Fruit fly (Drosophila melanogaster) whole organism, embryonic: ENCODE results near the gene Nse4.

Experiments used
- Ada2b ChIP-seq: fragments of 200-800 bp; sonication (Bioruptor generic); IDR thresholded peaks from 2 replicates; pipeline ENCODE4 v1.3.6; 2022; ENCODE audit warnings: missing biosample characterization, missing genetic modification characterization
- Atf3 ChIP-seq: fragments of 200-800 bp; sonication (Bioruptor generic); optimal IDR thresholded peaks from 3 replicates; lab custom pipeline; 2016; ENCODE audit warnings: missing biosample characterization, missing genetic modification characterization
- CG11696 ChIP-seq: fragments of 200-800 bp; sonication (Bioruptor generic); IDR thresholded peaks from 2 replicates; pipeline ENCODE4 v1.3.6; 2022; ENCODE audit warnings: missing biosample characterization, missing genetic modification characterization
- CG12942 ChIP-seq: fragments of 200-800 bp; sonication (Bioruptor generic); optimal IDR thresholded peaks from 3 replicates; lab custom pipeline; 2016; ENCODE audit warnings: missing biosample characterization, missing genetic modification characterization
- CG14667 ChIP-seq: fragments of 200-800 bp; sonication (Bioruptor generic); IDR thresholded peaks from 2 replicates; pipeline ENCODE4 v1.3.6; 2022; ENCODE audit warnings: missing biosample characterization, missing genetic modification characterization
- CG1603 ChIP-seq: fragments of 200-800 bp; sonication (Bioruptor generic); optimal IDR thresholded peaks from 2 replicates; lab custom pipeline; 2019; ENCODE audit warnings: missing biosample characterization, mild to moderate bottlenecking, missing genetic modification characterization, moderate library complexity
- CG17361 ChIP-seq: fragments of 200-800 bp; sonication (Bioruptor generic); IDR thresholded peaks from 3 replicates; pipeline ENCODE4 v1.3.6; 2022; ENCODE audit warnings: missing biosample characterization, missing genetic modification characterization
- CG17385 ChIP-seq: fragments of 200-800 bp; sonication (Bioruptor generic); optimal IDR thresholded peaks from 3 replicates; lab custom pipeline; 2018; ENCODE audit warnings: missing biosample characterization, mild to moderate bottlenecking, missing genetic modification characterization
- CG18599 ChIP-seq: fragments of 200-800 bp; sonication (Bioruptor generic); optimal IDR thresholded peaks from 3 replicates; lab custom pipeline; 2017; ENCODE audit warnings: missing biosample characterization, missing genetic modification characterization, mild to moderate bottlenecking, moderate library complexity, missing genetic modification reagents
- CG2712 ChIP-seq: fragments of 200-800 bp; optimal IDR thresholded peaks from 3 replicates; lab custom pipeline; 2019; ENCODE audit warnings: missing biosample characterization, mild to moderate bottlenecking, missing genetic modification characterization, moderate library complexity
- CG2875 ChIP-seq: fragments of 200-800 bp; sonication (Bioruptor generic); optimal IDR thresholded peaks from 2 replicates; lab custom pipeline; 2017; ENCODE audit warnings: missing biosample characterization, mild to moderate bottlenecking, missing genetic modification characterization, missing genetic modification reagents
- CG31224 ChIP-seq: fragments of 200-800 bp; sonication (Bioruptor generic); IDR thresholded peaks from 2 replicates; pipeline ENCODE4 v1.3.6; 2022; ENCODE audit warnings: missing biosample characterization, missing genetic modification characterization
- CG3163 ChIP-seq: fragments of 200-800 bp; sonication (Bioruptor generic); optimal IDR thresholded peaks from 3 replicates; lab custom pipeline; 2016; ENCODE audit warnings: missing biosample characterization, missing genetic modification characterization
- CG3281 ChIP-seq: fragments of 200-800 bp; sonication (Bioruptor generic); optimal IDR thresholded peaks from 3 replicates; lab custom pipeline; 2017; ENCODE audit warnings: missing biosample characterization, mild to moderate bottlenecking, missing genetic modification characterization
- CG3847 ChIP-seq: fragments of 200-800 bp; sonication (Bioruptor generic); IDR thresholded peaks from 2 replicates; pipeline ENCODE4 v1.3.6; 2022; ENCODE audit warnings: missing biosample characterization, missing genetic modification characterization
- CG42726 ChIP-seq: fragments of 200-800 bp; sonication (Bioruptor generic); IDR thresholded peaks from 2 replicates; pipeline ENCODE4 v1.3.6; 2022; ENCODE audit warnings: missing biosample characterization, missing genetic modification characterization; ENCODE audit not compliant: partially characterized antibody
- CG6654 ChIP-seq: fragments of 200-800 bp; sonication (Bioruptor generic); optimal IDR thresholded peaks from 2 replicates; lab custom pipeline; 2017; ENCODE audit warnings: missing biosample characterization, mild to moderate bottlenecking, missing genetic modification characterization
- CG6683 ChIP-seq: fragments of 200-800 bp; sonication (Bioruptor generic); optimal IDR thresholded peaks from 2 replicates; lab custom pipeline; 2017; ENCODE audit warnings: missing biosample characterization, mild to moderate bottlenecking, missing genetic modification characterization, missing genetic modification reagents
- CG7357 ChIP-seq: fragments of 200-800 bp; sonication (Bioruptor generic); IDR thresholded peaks from 3 replicates; pipeline ENCODE4 v1.3.6; 2022; ENCODE audit warnings: missing biosample characterization, missing genetic modification characterization
- CG7839 ChIP-seq: fragments of 200-800 bp; sonication (Bioruptor generic); optimal IDR thresholded peaks from 3 replicates; lab custom pipeline; 2018; ENCODE audit warnings: missing biosample characterization, mild to moderate bottlenecking, missing genetic modification characterization, moderate library complexity
- CG7928 ChIP-seq: fragments of 200-800 bp; sonication (Bioruptor generic); optimal IDR thresholded peaks from 2 replicates; lab custom pipeline; 2017; ENCODE audit warnings: missing biosample characterization, mild to moderate bottlenecking, missing genetic modification characterization
- CG8765 ChIP-seq: fragments of 200-800 bp; sonication (Bioruptor generic); IDR thresholded peaks from 2 replicates; pipeline ENCODE4 v1.3.6; 2022; ENCODE audit warnings: missing biosample characterization, missing genetic modification characterization
- CrebB ChIP-seq: fragments of 200-800 bp; sonication (Bioruptor generic); optimal IDR thresholded peaks from 3 replicates; lab custom pipeline; 2018; ENCODE audit warnings: missing biosample characterization, mild to moderate bottlenecking, missing genetic modification characterization
- D19A ChIP-seq: fragments of 200-800 bp; optimal IDR thresholded peaks from 3 replicates; lab custom pipeline; 2019; ENCODE audit warnings: missing biosample characterization, mild to moderate bottlenecking, missing genetic modification characterization, moderate library complexity
- GATAe ChIP-seq: fragments of 200-800 bp; sonication (Bioruptor generic); conservative IDR thresholded peaks from 2 replicates; pipeline ENCODE4 v1.3.6; 2022; ENCODE audit warnings: missing biosample characterization, missing genetic modification characterization
- Hr39 ChIP-seq: fragments of >200 bp; optimal IDR thresholded peaks from 2 replicates; lab custom pipeline; 2017
- Hsf ChIP-seq: fragments of 200-800 bp; sonication (Bioruptor generic); optimal IDR thresholded peaks from 3 replicates; lab custom pipeline; 2016; ENCODE audit warnings: missing biosample characterization, missing genetic modification characterization
- Myb ChIP-seq: fragments of 200-800 bp; sonication (Bioruptor generic); optimal IDR thresholded peaks from 2 replicates; lab custom pipeline; 2016; ENCODE audit warnings: missing biosample characterization, missing genetic modification characterization
- NC2α ChIP-seq: fragments of 200-800 bp; sonication (Bioruptor generic); optimal IDR thresholded peaks from 2 replicates; lab custom pipeline; 2016; ENCODE audit warnings: missing biosample characterization, missing genetic modification characterization
- NC2β ChIP-seq: fragments of 200-800 bp; sonication (Bioruptor generic); optimal IDR thresholded peaks from 2 replicates; lab custom pipeline; 2016; ENCODE audit warnings: missing biosample characterization, missing genetic modification characterization
- Neu2 ChIP-seq: fragments of 200-800 bp; sonication (Bioruptor generic); optimal IDR thresholded peaks from 3 replicates; lab custom pipeline; 2016; ENCODE audit warnings: missing biosample characterization, missing genetic modification characterization, borderline replicate concordance
- Poxn ChIP-seq: fragments of 200-800 bp; sonication (Bioruptor generic); IDR thresholded peaks from 2 replicates; pipeline ENCODE4 v1.3.6; 2022; ENCODE audit warnings: missing biosample characterization, missing genetic modification characterization
- Rfx ChIP-seq: fragments of 200-800 bp; sonication (Bioruptor generic); IDR thresholded peaks from 2 replicates; pipeline ENCODE4 v1.3.6; 2022; ENCODE audit warnings: missing biosample characterization, missing genetic modification characterization
- Scr ChIP-seq: fragments of 200-800 bp; sonication (Bioruptor generic); IDR thresholded peaks from 2 replicates; pipeline ENCODE4 v1.3.6; 2022; ENCODE audit warnings: missing biosample characterization, missing genetic modification characterization; ENCODE audit not compliant: partially characterized antibody
- Xbp1 ChIP-seq: fragments of 200-800 bp; sonication (Bioruptor generic); optimal IDR thresholded peaks from 3 replicates; lab custom pipeline; 2016; ENCODE audit warnings: missing biosample characterization, mild to moderate bottlenecking, missing genetic modification characterization
- chm ChIP-seq: fragments of 200-800 bp; sonication (Bioruptor generic); IDR thresholded peaks from 2 replicates; pipeline ENCODE4 v1.3.6; 2022; ENCODE audit warnings: missing biosample characterization, missing genetic modification characterization
- corto ChIP-seq: fragments of 200-800 bp; sonication (Bioruptor generic); optimal IDR thresholded peaks from 2 replicates; lab custom pipeline; 2016; ENCODE audit warnings: missing biosample characterization, mild to moderate bottlenecking, missing genetic modification characterization, moderate library complexity
- crp ChIP-seq, 2 experiments: fragments of 200-800 bp; sonication (Bioruptor generic); optimal IDR thresholded peaks; 2 replicates in 1 of 2; 3 replicates in 1 of 2; lab custom pipeline; 2017; ENCODE audit warnings: missing biosample characterization in 2 of 2, missing genetic modification characterization in 2 of 2, mild to moderate bottlenecking in 1 of 2, moderate library complexity in 1 of 2
- dpn ChIP-seq, 2 experiments: fragments of 200-800 bp; sonication (Bioruptor generic); optimal IDR thresholded peaks; 3 replicates each; lab custom pipeline; 2016; ENCODE audit warnings: missing biosample characterization in 2 of 2, missing genetic modification characterization in 2 of 2
- ems ChIP-seq: fragments of 200-800 bp; sonication (Bioruptor generic); optimal IDR thresholded peaks from 3 replicates; lab custom pipeline; 2016; ENCODE audit warnings: missing biosample characterization, missing genetic modification characterization
- eyg ChIP-seq: fragments of 200-800 bp; sonication (Bioruptor generic); optimal IDR thresholded peaks from 3 replicates; lab custom pipeline; 2016; ENCODE audit warnings: missing biosample characterization, missing genetic modification characterization
- ind ChIP-seq: fragments of 200-800 bp; sonication (Bioruptor generic); optimal IDR thresholded peaks from 3 replicates; lab custom pipeline; 2016; ENCODE audit warnings: missing biosample characterization, missing genetic modification characterization
- insv ChIP-seq, 2 experiments: fragments of 200-800 bp; sonication (Bioruptor generic); optimal IDR thresholded peaks; 3 replicates each; lab custom pipeline; 2016 to 2018; ENCODE audit warnings: missing biosample characterization in 2 of 2, missing genetic modification characterization in 2 of 2
- kni ChIP-seq: fragments of 200-800 bp; sonication (Bioruptor generic); optimal IDR thresholded peaks from 3 replicates; lab custom pipeline; 2017; ENCODE audit warnings: mild to moderate bottlenecking, missing biosample characterization, missing genetic modification reagents, missing genetic modification characterization
- oc ChIP-seq: fragments of 200-800 bp; sonication (Bioruptor generic); optimal IDR thresholded peaks from 2 replicates; lab custom pipeline; 2018; ENCODE audit warnings: missing biosample characterization, mild to moderate bottlenecking, missing genetic modification characterization, moderate library complexity
- pita ChIP-seq: fragments of 200-800 bp; sonication (Bioruptor generic); optimal IDR thresholded peaks from 2 replicates; lab custom pipeline; 2017; ENCODE audit warnings: missing biosample characterization, mild to moderate bottlenecking, missing genetic modification characterization
- scrt ChIP-seq: fragments of 200-800 bp; sonication (Bioruptor generic); optimal IDR thresholded peaks from 2 replicates; lab custom pipeline; 2018; ENCODE audit warnings: missing biosample characterization, mild to moderate bottlenecking, missing genetic modification characterization, moderate library complexity
- sd ChIP-seq: fragments of 200-800 bp; sonication (Bioruptor generic); optimal IDR thresholded peaks from 3 replicates; lab custom pipeline; 2018; ENCODE audit warnings: missing biosample characterization, mild to moderate bottlenecking, missing genetic modification characterization, moderate library complexity
- seq ChIP-seq: fragments of 200-800 bp; sonication (Bioruptor generic); IDR thresholded peaks from 2 replicates; pipeline ENCODE4 v1.3.6; 2022; ENCODE audit warnings: missing biosample characterization, missing genetic modification characterization
- twi ChIP-seq: fragments of 200-800 bp; optimal IDR thresholded peaks from 2 replicates; lab custom pipeline; 2019; ENCODE audit warnings: missing biosample characterization, mild to moderate bottlenecking, missing genetic modification characterization, moderate library complexity

The Nse4 gene

dm6 chr2L:10408122-10408576, 31.1 kb upstream of the Nse4 start, which contains the start of the genes Ip259 and RpS27A (continued):
- TF ChIP-seq CG3281 (GFP tag; lab: Kevin White, UChicago): peak; percentile 81
- TF ChIP-seq twi (tag; lab: Kevin White, UChicago): peak; percentile 46
- peak; percentile 62 for TF ChIP-seq CG31224 (GFP tag; lab: Robert Waterston, UW)
- peak; percentile 21 for TF ChIP-seq ems (GFP tag; lab: Kevin White, UChicago)
- peak; percentile 80 for TF ChIP-seq Hsf (GFP tag; lab: Kevin White, UChicago)
- TF ChIP-seq ind: no peak
- peak; percentile 69 for TF ChIP-seq CG7928 (GFP tag; lab: Kevin White, UChicago)
- peak; percentile 58 for TF ChIP-seq CG12942 (GFP tag; lab: Kevin White, UChicago)
- no peak for TF ChIP-seq Hr39 (lab: Kevin White, UChicago)
- peak; percentile 41 for TF ChIP-seq eyg
- TF ChIP-seq NC2β: peak; percentile 96
- TF ChIP-seq Myb (GFP tag; lab: Kevin White, UChicago): peak; percentile 42
- peak; percentile 73 for TF ChIP-seq CrebB (tag; lab: Kevin White, UChicago)
- no peak; the same call in 1 of the 2 replicates for TF ChIP-seq CG14667 (GFP tag; lab: Robert Waterston, UW)
- TF ChIP-seq oc (tag; lab: Kevin White, UChicago): no peak
- TF ChIP-seq CG7839 (tag; lab: Kevin White, UChicago): peak; percentile 77
- TF ChIP-seq insv (GFP tag; optimal IDR thresholded peaks at IDR 0.05; lab: Kevin White, UChicago): peak in 1 of 2 experiments; percentile 62
- peak; percentile 78 for TF ChIP-seq CG3847 (GFP tag; lab: Robert Waterston, UW)
- TF ChIP-seq chm (GFP tag; lab: Robert Waterston, UW): peak; percentile 86; the same call in 1 of the 2 replicates
- no peak for TF ChIP-seq CG11696 (GFP tag; lab: Robert Waterston, UW)
- no peak; the same call in 1 of the 2 replicates for TF ChIP-seq Ada2b (GFP tag; lab: Robert Waterston, UW)
- peak; percentile 22 for TF ChIP-seq CG6654
- no peak for TF ChIP-seq Poxn (GFP tag; lab: Robert Waterston, UW)
- 0 out of 2 replicates have a peak, but pooled peaks have one; percentile 48 for TF ChIP-seq CG8765 (GFP tag; lab: Robert Waterston, UW)
- peak; percentile 56 for TF ChIP-seq CG2875 (GFP tag; lab: Kevin White, UChicago)
- peak; percentile 30 to 82 for TF ChIP-seq dpn (GFP tag; optimal IDR thresholded peaks at IDR 0.05; lab: Kevin White, UChicago)
- peak; percentile 51 for TF ChIP-seq CG6683
- no peak for TF ChIP-seq GATAe (GFP tag; lab: Robert Waterston, UW)
- peak; percentile 61 for TF ChIP-seq Atf3 (GFP tag; lab: Kevin White, UChicago)
- TF ChIP-seq seq (GFP tag; lab: Robert Waterston, UW): peak; percentile 74
- TF ChIP-seq CG17385: peak; percentile 81
- TF ChIP-seq CG1603 (tag; lab: Kevin White, UChicago): peak; percentile 100
- peak; percentile 61; the same call in 1 of the 3 replicates for TF ChIP-seq CG7357 (GFP tag; lab: Robert Waterston, UW)
- peak; percentile 75 for TF ChIP-seq Xbp1 (GFP tag; lab: Kevin White, UChicago)
- TF ChIP-seq scrt: peak; percentile 74
- TF ChIP-seq CG17361 (GFP tag; lab: Robert Waterston, UW): peak; percentile 75; the same call in 2 of the 3 replicates
- no peak for TF ChIP-seq sd
- no peak for TF ChIP-seq Scr (GFP tag; lab: Robert Waterston, UW)
- peak in 1 of 2 experiments; percentile 47 for TF ChIP-seq crp (GFP tag; optimal IDR thresholded peaks at IDR 0.05; lab: Kevin White, UChicago)
- peak; percentile 47 for TF ChIP-seq NC2α
- peak; percentile 79 for TF ChIP-seq CG2712 (tag; lab: Kevin White, UChicago)
- peak; percentile 45 for TF ChIP-seq D19A (tag; lab: Kevin White, UChicago)
- no peak for TF ChIP-seq Neu2
- TF ChIP-seq Rfx (GFP tag; lab: Robert Waterston, UW): peak; percentile 86; the same call in 1 of the 2 replicates
- peak; percentile 43 for TF ChIP-seq CG3163 (GFP tag; lab: Kevin White, UChicago)
- peak; percentile 30; the same call in 1 of the 2 replicates for TF ChIP-seq CG42726 (GFP tag; lab: Robert Waterston, UW)
- TF ChIP-seq corto (GFP tag; lab: Kevin White, UChicago): no peak
- no peak for TF ChIP-seq kni
- TF ChIP-seq CG18599 (GFP tag; lab: Kevin White, UChicago): no peak
- TF ChIP-seq pita (GFP tag; lab: Kevin White, UChicago): no peak
